Fruit fly (Drosophila melanogaster) whole organism, wandering third instar larva: ENCODE results near the gene AP-1sigma.

Source experiments
- Abd-B ChIP-seq: fragments of >200 bp; optimal IDR thresholded peaks from 2 replicates; lab custom pipeline; 2017; ENCODE audit warnings: missing biosample characterization, missing genetic modification characterization
- GATAd ChIP-seq: sonication (Bioruptor generic); optimal IDR thresholded peaks from 2 replicates; lab custom pipeline; 2016; ENCODE audit warnings: missing biosample characterization, missing genetic modification characterization
- Hnf4 ChIP-seq: fragments of 200-800 bp; sonication (Bioruptor generic); optimal IDR thresholded peaks from 2 replicates; lab custom pipeline; 2016; ENCODE audit warnings: missing biosample characterization, mild to moderate bottlenecking, missing genetic modification characterization
- N ChIP-seq: fragments of >200 bp; optimal IDR thresholded peaks from 2 replicates; lab custom pipeline; 2018; ENCODE audit warnings: missing biosample characterization, missing external identifiers, missing genetic modification characterization
- br ChIP-seq: fragments of 200-800 bp; sonication (Bioruptor generic); optimal IDR thresholded peaks from 2 replicates; lab custom pipeline; 2016; ENCODE audit warnings: missing biosample characterization, missing genetic modification characterization
- brk ChIP-seq: fragments of 200-800 bp; sonication (Bioruptor generic); optimal IDR thresholded peaks from 2 replicates; lab custom pipeline; 2016; ENCODE audit warnings: missing biosample characterization, mild to moderate bottlenecking, missing genetic modification characterization
- fru ChIP-seq: fragments of 200-800 bp; sonication (Bioruptor generic); optimal IDR thresholded peaks from 3 replicates; lab custom pipeline; 2016; ENCODE audit warnings: missing biosample characterization, mild to moderate bottlenecking, missing genetic modification characterization
- h ChIP-seq: fragments of 200-800 bp; sonication (Bioruptor generic); optimal IDR thresholded peaks from 3 replicates; lab custom pipeline; 2016; ENCODE audit warnings: missing biosample characterization, mild to moderate bottlenecking, missing genetic modification characterization
- jim ChIP-seq: fragments of 175-275, 200-325 bp; sonication (Bioruptor generic); optimal IDR thresholded peaks from 2 replicates; lab custom pipeline; 2016; ENCODE audit warnings: missing biosample characterization, mild to moderate bottlenecking, missing genetic modification characterization
- pan ChIP-seq: fragments of >200 bp; optimal IDR thresholded peaks from 2 replicates; lab custom pipeline; 2017
- tai ChIP-seq: sonication (Bioruptor generic); optimal IDR thresholded peaks from 2 replicates; lab custom pipeline; 2016; ENCODE audit warnings: missing biosample characterization, missing genetic modification characterization
- usp ChIP-seq: fragments of >200 bp; optimal IDR thresholded peaks from 2 replicates; lab custom pipeline; 2017; ENCODE audit warnings: missing biosample characterization, missing genetic modification characterization
- woc ChIP-seq: sonication (Bioruptor generic); optimal IDR thresholded peaks from 2 replicates; lab custom pipeline; 2016; ENCODE audit warnings: missing biosample characterization, mild to moderate bottlenecking, missing genetic modification characterization

- TF ChIP-seq tai (GFP tag; lab: Kevin White, UChicago) (no peak), br (no peak), Abd-B (GFP tag; lab: Kevin White, UChicago) (no peak), usp (GFP tag; lab: Kevin White, UChicago) (no peak), fru (GFP tag; lab: Kevin White, UChicago) (no peak), h (GFP tag; lab: Kevin White, UChicago) (no peak), pan (lab: Kevin White, UChicago) (no peak), N (GFP tag; lab: Kevin White, UChicago) (no peak), GATAd (GFP tag; lab: Kevin White, UChicago) (no peak), jim (no peak), woc (no peak), Hnf4 (GFP tag; lab: Kevin White, UChicago) (no peak), brk (GFP tag; lab: Kevin White, UChicago) (no peak)
Observed at dm6 chr3R:24008887-24009286, 50.4 kb downstream of the AP-1sigma start.
